Worm (Caenorhabditis elegans): ENCODE results near the gene srp-3.

DNA sequence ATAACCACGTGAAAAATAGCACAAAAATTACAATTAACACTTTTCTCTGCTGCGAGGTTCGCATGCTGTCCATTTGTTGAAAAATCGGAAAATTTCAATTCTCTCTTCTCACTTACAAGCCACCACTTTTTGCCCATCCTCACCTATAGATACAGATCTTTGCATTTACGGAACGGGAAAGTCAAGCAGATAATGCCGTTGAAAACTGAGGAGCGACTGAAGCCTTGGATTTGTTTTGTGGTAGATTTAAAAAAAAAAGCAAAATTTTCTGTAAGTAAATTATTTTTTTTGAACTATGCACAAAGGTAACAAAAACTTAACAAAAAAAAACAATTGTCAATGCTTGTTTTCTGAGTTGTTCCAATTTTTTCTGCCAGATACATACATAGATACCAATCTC lies 16.8 kb downstream of the srp-3 start, which contains the start of gene T06A1.1:
- TF ChIP-seq aly-1 (tag; optimal IDR thresholded peaks at IDR 0.05) (no peak), ceh-13 (GFP tag; optimal IDR thresholded peaks at IDR 0.05) (no peak), ama-1 (optimal IDR thresholded peaks at IDR 0.05) (no peak), hnd-1 (tag; optimal IDR thresholded peaks at IDR 0.05) (no peak), B0310.2 (tag; optimal IDR thresholded peaks at IDR 0.05) (no peak), tbx-11 (GFP tag; IDR thresholded peaks at IDR 0.05) (no peak), sea-1 (GFP tag; conservative IDR thresholded peaks at IDR 0.05) (no peak), ets-7 (tag; optimal IDR thresholded peaks at IDR 0.05) (no peak), tbx-37 (GFP tag; conservative IDR thresholded peaks at IDR 0.05) (no peak), ceh-36 (tag; optimal IDR thresholded peaks at IDR 0.05) (no peak), tra-4 (tag; optimal IDR thresholded peaks at IDR 0.05) (no peak), F13C5.2 (tag; optimal IDR thresholded peaks at IDR 0.05) (no peak), flt-1 (GFP tag; IDR thresholded peaks at IDR 0.05) (no peak), hmbx-1 (tag; optimal IDR thresholded peaks at IDR 0.05) (no peak)
